Fruit fly (Drosophila melanogaster) whole organism: ENCODE data around the gene MetRS-m.

Source experiments
- CG8478 ChIP-seq: fragments of >200 bp; optimal IDR thresholded peaks from 2 replicates; lab custom pipeline; 2018; ENCODE audit warnings: inconsistent platforms
- Dll ChIP-seq: fragments of >200 bp; optimal IDR thresholded peaks from 2 replicates; lab custom pipeline; 2017
- EcR ChIP-seq, 2 experiments: fragments of >200 bp; optimal IDR thresholded peaks; 2 replicates each; lab custom pipeline; 2017; ENCODE audit warnings: missing biosample characterization in 2 of 2, missing genetic modification characterization in 2 of 2, missing genetic modification reagents in 2 of 2
- psq ChIP-seq: fragments of >200 bp; optimal IDR thresholded peaks from 2 replicates; lab custom pipeline; 2017
- usp ChIP-seq: fragments of >200 bp; optimal IDR thresholded peaks from 2 replicates; lab custom pipeline; 2017; ENCODE audit warnings: missing biosample characterization, missing genetic modification characterization, mixed read lengths

- TF ChIP-seq EcR (GFP tag; optimal IDR thresholded peaks at IDR 0.05; lab: Kevin White, UChicago) (no peak), Dll (lab: Kevin White, UChicago) (no peak), CG8478 (lab: Kevin White, UChicago) (no peak), usp (no peak), psq (lab: Kevin White, UChicago) (no peak)
These were observed 36.9 kb upstream of the MetRS-m start for dm6 chr3R:14296700-14297099.
